Worm (Caenorhabditis elegans) whole organism, L2 larva: ENCODE measurements around the gene Y4C6B.3.

Source experiments
- C34F6.9 ChIP-seq: fragments of 150-350 bp; optimal IDR thresholded peaks from 2 replicates; lab custom pipeline; 2014; ENCODE audit warnings: missing biosample characterization, missing genetic modification characterization
- F13H6.1 ChIP-seq: sonication (generic microtip); optimal IDR thresholded peaks from 2 replicates; lab custom pipeline; 2016; ENCODE audit warnings: missing genetic modification characterization, missing compliant biosample characterization
- R02D3.7 ChIP-seq: fragments of 150-350 bp; optimal IDR thresholded peaks from 2 replicates; lab custom pipeline; 2014; ENCODE audit warnings: missing biosample characterization, missing genetic modification characterization
- ZK546.5 ChIP-seq: sonication (generic microtip); optimal IDR thresholded peaks from 2 replicates; lab custom pipeline; 2017; ENCODE audit warnings: missing biosample characterization, missing genetic modification characterization
- alr-1 ChIP-seq: fragments of 150-350 bp; optimal IDR thresholded peaks from 2 replicates; lab custom pipeline; 2014; ENCODE audit warnings: missing biosample characterization, missing genetic modification characterization
- aly-2 ChIP-seq: fragments of 150-350 bp; optimal IDR thresholded peaks from 2 replicates; lab custom pipeline; 2014; ENCODE audit warnings: missing biosample characterization, missing genetic modification characterization
- ama-1 ChIP-seq: fragments of 150-350 bp; optimal IDR thresholded peaks from 2 replicates; lab custom pipeline; 2018; ENCODE audit warnings: inconsistent platforms
- blmp-1 ChIP-seq: sonication (generic microtip); optimal IDR thresholded peaks from 2 replicates; lab custom pipeline; 2017; ENCODE audit warnings: missing genetic modification characterization, mild to moderate bottlenecking, missing compliant biosample characterization, antibody characterized with exemption, moderate library complexity; ENCODE audit not compliant: insufficient read depth
- ceh-16 ChIP-seq: fragments of 150-350 bp; optimal IDR thresholded peaks from 2 replicates; lab custom pipeline; 2014; ENCODE audit warnings: missing biosample characterization, missing genetic modification characterization
- crh-2 ChIP-seq: sonication (generic microtip); optimal IDR thresholded peaks from 2 replicates; lab custom pipeline; 2017; ENCODE audit warnings: missing biosample characterization, missing genetic modification characterization
- dmd-4 ChIP-seq: sonication (generic microtip); optimal IDR thresholded peaks from 2 replicates; lab custom pipeline; 2017; ENCODE audit warnings: missing biosample characterization, missing genetic modification characterization
- egl-27 ChIP-seq: sonication (generic microtip); optimal IDR thresholded peaks from 3 replicates; lab custom pipeline; 2017; ENCODE audit warnings: missing biosample characterization, missing genetic modification reagents, missing genetic modification characterization
- elt-1 ChIP-seq: fragments of 150-350 bp; optimal IDR thresholded peaks from 2 replicates; lab custom pipeline; 2014; ENCODE audit warnings: missing biosample characterization, missing genetic modification characterization
- elt-3 ChIP-seq: sonication (generic microtip); optimal IDR thresholded peaks from 2 replicates; lab custom pipeline; 2017; ENCODE audit warnings: missing biosample characterization, missing genetic modification characterization
- fos-1 ChIP-seq: fragments of 150-350 bp; optimal IDR thresholded peaks from 2 replicates; lab custom pipeline; 2014; ENCODE audit warnings: missing biosample characterization, missing genetic modification characterization
- gmeb-1 ChIP-seq: fragments of 150-350 bp; optimal IDR thresholded peaks from 2 replicates; lab custom pipeline; 2014; ENCODE audit warnings: missing biosample characterization, missing genetic modification characterization
- lin-11 ChIP-seq: fragments of 150-350 bp; sonication (generic microtip); optimal IDR thresholded peaks from 2 replicates; lab custom pipeline; 2014; ENCODE audit warnings: missing biosample characterization, missing genetic modification characterization, inconsistent platforms, mixed read lengths
- lin-13 ChIP-seq: fragments of 150-350 bp; optimal IDR thresholded peaks from 2 replicates; lab custom pipeline; 2014; ENCODE audit warnings: missing biosample characterization, missing genetic modification reagents, missing genetic modification characterization
- lsy-2 ChIP-seq, 2 experiments: fragments of 150-350 bp in 1 of 2; sonication (generic microtip) in 1 of 2; optimal IDR thresholded peaks; 2 replicates each; lab custom pipeline; 2014 to 2017; ENCODE audit warnings: missing biosample characterization in 2 of 2, missing genetic modification characterization in 2 of 2
- mab-5 ChIP-seq: fragments of 150-350 bp; optimal IDR thresholded peaks from 2 replicates; lab custom pipeline; 2014; ENCODE audit warnings: missing biosample characterization, missing genetic modification characterization
- nhr-11 ChIP-seq: fragments of 150-350 bp; optimal IDR thresholded peaks from 2 replicates; lab custom pipeline; 2014; ENCODE audit warnings: missing biosample characterization, missing genetic modification characterization
- nhr-129 ChIP-seq: fragments of 150-350 bp; optimal IDR thresholded peaks from 2 replicates; lab custom pipeline; 2014; ENCODE audit warnings: missing biosample characterization, missing genetic modification characterization
- nhr-21 ChIP-seq: fragments of 150-350 bp; optimal IDR thresholded peaks from 2 replicates; lab custom pipeline; 2014; ENCODE audit warnings: missing biosample characterization, missing genetic modification characterization
- nhr-23 ChIP-seq: fragments of 150-350 bp; optimal IDR thresholded peaks from 2 replicates; lab custom pipeline; 2014; ENCODE audit warnings: missing biosample characterization, missing genetic modification reagents, missing genetic modification characterization
- nhr-237 ChIP-seq: fragments of 150-350 bp; optimal IDR thresholded peaks from 2 replicates; lab custom pipeline; 2014; ENCODE audit warnings: missing biosample characterization, missing genetic modification characterization
- nhr-25 ChIP-seq: fragments of 150-350 bp; sonication (generic microtip); optimal IDR thresholded peaks from 3 replicates; lab custom pipeline; 2014; ENCODE audit warnings: missing biosample characterization, missing genetic modification characterization
- nhr-6 ChIP-seq: fragments of 150-350 bp; optimal IDR thresholded peaks from 2 replicates; lab custom pipeline; 2014; ENCODE audit warnings: missing biosample characterization, missing genetic modification characterization
- nhr-77 ChIP-seq: fragments of 150-350 bp; optimal IDR thresholded peaks from 2 replicates; lab custom pipeline; 2014; ENCODE audit warnings: missing biosample characterization, missing genetic modification characterization
- peb-1 ChIP-seq: fragments of 150-350 bp; optimal IDR thresholded peaks from 2 replicates; lab custom pipeline; 2014; ENCODE audit warnings: missing biosample characterization, missing genetic modification characterization
- sem-4 ChIP-seq: fragments of 150-350 bp; optimal IDR thresholded peaks from 2 replicates; lab custom pipeline; 2014; ENCODE audit warnings: missing biosample characterization, missing genetic modification reagents, missing genetic modification characterization
- skn-1 ChIP-seq: sonication (generic microtip); optimal IDR thresholded peaks from 2 replicates; lab custom pipeline; 2017; ENCODE audit warnings: missing biosample characterization, missing genetic modification characterization
- sma-3 ChIP-seq: sonication (generic microtip); optimal IDR thresholded peaks from 2 replicates; lab custom pipeline; 2016; ENCODE audit warnings: missing genetic modification reagents, missing genetic modification characterization, missing compliant biosample characterization
- sma-9 ChIP-seq, 2 experiments: fragments of 150-350 bp in 1 of 2; sonication (generic microtip) in 1 of 2; optimal IDR thresholded peaks; 2 replicates each; lab custom pipeline; 2014 to 2016; ENCODE audit warnings: missing genetic modification characterization in 2 of 2, mild to moderate bottlenecking in 1 of 2, missing biosample characterization in 1 of 2, missing compliant biosample characterization in 1 of 2, missing genetic modification reagents in 1 of 2, moderate library complexity in 1 of 2
- snpc-4 ChIP-seq: fragments of 150-350 bp; optimal IDR thresholded peaks from 2 replicates; lab custom pipeline; 2014; ENCODE audit warnings: missing biosample characterization, missing genetic modification characterization
- unc-39 ChIP-seq: fragments of 150-350 bp; optimal IDR thresholded peaks from 2 replicates; lab custom pipeline; 2014; ENCODE audit warnings: missing biosample characterization, missing genetic modification characterization
- unc-55 ChIP-seq: fragments of 150-350 bp; sonication (generic microtip); optimal IDR thresholded peaks from 3 replicates; lab custom pipeline; 2014; ENCODE audit warnings: missing biosample characterization, missing genetic modification reagents, missing genetic modification characterization
- zag-1 ChIP-seq: fragments of 150-350 bp; optimal IDR thresholded peaks from 2 replicates; lab custom pipeline; 2014; ENCODE audit warnings: missing biosample characterization, missing genetic modification characterization
- ztf-1 ChIP-seq: fragments of 200-800 bp; sonication (Bioruptor generic); conservative IDR thresholded peaks from 2 replicates; pipeline ENCODE4 v1.3.6; 2022; ENCODE audit warnings: missing genetic modification characterization, missing compliant biosample characterization
- ztf-4 ChIP-seq: fragments of 150-350 bp; optimal IDR thresholded peaks from 2 replicates; lab custom pipeline; 2014; ENCODE audit warnings: missing biosample characterization, missing genetic modification characterization

Gene Y4C6B.3

ce11 chrIV:5317106-5317505 is 15.2 kb upstream of the Y4C6B.3 start:
- TF ChIP-seq crh-2 (tag; lab: Kevin White, UChicago): peak; percentile 25
- no peak for TF ChIP-seq alr-1 (tag; lab: Kevin White, UChicago)
- TF ChIP-seq sma-9 (GFP tag; optimal IDR thresholded peaks at IDR 0.05; lab: Kevin White, UChicago): peak; percentile 27
- TF ChIP-seq sma-9 (tag; optimal IDR thresholded peaks at IDR 0.05; lab: Kevin White, UChicago): no peak
- TF ChIP-seq gmeb-1: peak; percentile 58
- TF ChIP-seq lin-11: no peak
- TF ChIP-seq zag-1: no peak
- no peak for TF ChIP-seq unc-55
- TF ChIP-seq sma-3: peak; percentile 63
- no peak for TF ChIP-seq nhr-11 (tag; lab: Kevin White, UChicago)
- TF ChIP-seq R02D3.7 (tag; lab: Kevin White, UChicago): no peak
- peak; percentile 95 for TF ChIP-seq snpc-4 (tag; lab: Kevin White, UChicago)
- TF ChIP-seq lsy-2 (tag; optimal IDR thresholded peaks at IDR 0.05; lab: Kevin White, UChicago): no peak
- TF ChIP-seq F13H6.1 (tag; lab: Kevin White, UChicago): peak; percentile 5
- no peak for TF ChIP-seq nhr-25 (tag; lab: Kevin White, UChicago)
- TF ChIP-seq nhr-21 (tag; lab: Kevin White, UChicago): peak; percentile 16
- TF ChIP-seq ama-1 (lab: Kevin White, UChicago): peak; percentile 87
- peak; percentile 27 for TF ChIP-seq nhr-6
- TF ChIP-seq fos-1: peak; percentile 2
- TF ChIP-seq, all 48 proteins: peak for 10

ce11 chrIV:5318835-5319303 is 13.4 kb upstream of the Y4C6B.3 start, which contains the start of gene slc-46A:
slc-46A (plus strand) TSS chrIV:5319253.
- TF ChIP-seq fos-1 (no peak), C34F6.9 (tag; lab: Kevin White, UChicago) (peak; percentile 48), nhr-129 (tag; lab: Kevin White, UChicago) (no peak), egl-27 (tag; lab: Kevin White, UChicago) (no peak), skn-1 (tag; lab: Kevin White, UChicago) (no peak), unc-55 (peak; percentile 26), elt-1 (tag; lab: Kevin White, UChicago) (no peak), mab-5 (tag; lab: Kevin White, UChicago) (no peak), sma-9 (GFP tag; optimal IDR thresholded peaks at IDR 0.05; lab: Kevin White, UChicago) (peak; percentile 12), sma-9 (tag; optimal IDR thresholded peaks at IDR 0.05; lab: Kevin White, UChicago) (no peak), sma-3 (no peak), dmd-4 (no peak), snpc-4 (tag; lab: Kevin White, UChicago) (peak; percentile 20), lin-11 (no peak), ama-1 (lab: Kevin White, UChicago) (no peak), ztf-1 (no peak), gmeb-1 (no peak), aly-2 (tag; lab: Kevin White, UChicago) (no peak)

ce11 chrIV:5326144-5326543 is 6.1 kb upstream of the Y4C6B.3 start, which contains the start of gene Y4C6B.4:
Y4C6B.4 (plus strand) TSS chrIV:5326444.
- TF ChIP-seq C34F6.9 (tag; lab: Kevin White, UChicago) (no peak), sma-3 (no peak), nhr-23 (no peak), blmp-1 (no peak), nhr-77 (tag; lab: Kevin White, UChicago) (no peak), nhr-25 (tag; lab: Kevin White, UChicago) (no peak), skn-1 (tag; lab: Kevin White, UChicago) (no peak), unc-55 (no peak), nhr-6 (no peak), gmeb-1 (no peak), aly-2 (tag; lab: Kevin White, UChicago) (no peak), mab-5 (tag; lab: Kevin White, UChicago) (no peak), sma-9 (GFP tag; optimal IDR thresholded peaks at IDR 0.05; lab: Kevin White, UChicago) (no peak), sma-9 (tag; optimal IDR thresholded peaks at IDR 0.05; lab: Kevin White, UChicago) (no peak), ceh-16 (tag; lab: Kevin White, UChicago) (no peak), nhr-237 (tag; lab: Kevin White, UChicago) (no peak), elt-1 (tag; lab: Kevin White, UChicago) (no peak), sem-4 (tag; lab: Kevin White, UChicago) (no peak), unc-39 (tag; lab: Kevin White, UChicago) (no peak), ZK546.5 (tag; lab: Kevin White, UChicago) (no peak), peb-1 (no peak)

ce11 chrIV:5333484-5333883 is 1.2 kb downstream of the Y4C6B.3 start:
- TF ChIP-seq R02D3.7 (tag; lab: Kevin White, UChicago) (no peak), ztf-4 (tag; lab: Kevin White, UChicago) (no peak), lin-13 (GFP tag; lab: Kevin White, UChicago) (no peak), elt-3 (tag; lab: Kevin White, UChicago) (no peak), nhr-25 (tag; lab: Kevin White, UChicago) (peak; percentile 1), ZK546.5 (tag; lab: Kevin White, UChicago) (no peak), sma-3 (peak; percentile 4), nhr-21 (tag; lab: Kevin White, UChicago) (peak; percentile 33), blmp-1 (peak; percentile 59)
